Worm (Caenorhabditis elegans): ENCODE data around the gene F13A7.1.

F13A7.1 gene

DNA sequence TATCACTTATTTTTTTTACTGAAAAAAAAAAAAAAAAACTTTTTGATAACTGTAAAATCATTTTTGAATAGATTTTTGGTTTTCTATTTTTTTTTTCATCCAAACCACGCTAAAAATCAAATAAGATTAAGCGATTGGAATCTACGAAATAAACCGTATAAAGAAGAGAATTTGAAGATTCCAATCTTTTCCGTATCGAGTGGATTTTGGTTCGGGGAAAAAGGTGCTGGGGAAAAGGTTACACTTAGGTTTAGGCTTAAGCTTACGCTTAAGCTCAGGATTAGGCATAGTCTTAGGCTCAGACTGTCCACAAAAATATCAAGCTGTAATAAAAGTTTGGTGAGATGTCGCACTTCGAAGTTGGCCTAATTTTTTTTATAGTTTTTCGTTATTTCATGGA, 18.0 kb upstream of the F13A7.1 start, which contains the start of gene F13A7.12:
Gene F13A7.12 (plus strand): TSS at position 301 of the 400 bp plus-strand sequence.
- TF ChIP-seq fkh-8 (tag; optimal IDR thresholded peaks at IDR 0.05) (no peak), alr-1 (tag; optimal IDR thresholded peaks at IDR 0.05; ENCODE audit: borderline replicate concordance) (no peak)

ce11 chrV:16395131-16395530, 17.4 kb upstream of the F13A7.1 start, which contains the start of gene F13A7.11:
Gene F13A7.11 (minus strand): TSS chrV:16395304.
- TF ChIP-seq mdl-1 (tag; optimal IDR thresholded peaks at IDR 0.05): no peak
- peak in 1 of 6 experiments; percentile 28 for TF ChIP-seq elt-3 (tag; optimal IDR thresholded peaks at IDR 0.05)
- peak; percentile 46 for TF ChIP-seq elt-2 (tag; optimal IDR thresholded peaks at IDR 0.05)
- TF ChIP-seq nhr-237 (tag; optimal IDR thresholded peaks at IDR 0.05): no peak
- TF ChIP-seq irx-1 (tag; optimal IDR thresholded peaks at IDR 0.05): no peak
- TF ChIP-seq C34B4.2 (tag; optimal IDR thresholded peaks at IDR 0.05): no peak
- TF ChIP-seq hlh-4 (tag; optimal IDR thresholded peaks at IDR 0.05): no peak
- TF ChIP-seq nhr-47 (tag; optimal IDR thresholded peaks at IDR 0.05): peak; percentile 17
- TF ChIP-seq nhr-77 (tag; optimal IDR thresholded peaks at IDR 0.05): no peak
- TF ChIP-seq efl-1 (optimal IDR thresholded peaks at IDR 0.05): peak; percentile 7 to 25
- peak; percentile 10 to 82 for TF ChIP-seq efl-1 (GFP tag; optimal IDR thresholded peaks at IDR 0.05 in 1 of 2)
- TF ChIP-seq nhr-19 (GFP tag; conservative IDR thresholded peaks at IDR 0.05): no peak; the same call in 1 of the 2 replicates
- peak in 1 of 2 experiments; percentile 1 for TF ChIP-seq lin-35 (GFP tag; optimal IDR thresholded peaks at IDR 0.05)
- TF ChIP-seq skn-1 (tag; optimal IDR thresholded peaks at IDR 0.05): peak; percentile 81
- TF ChIP-seq nhr-71 (tag; optimal IDR thresholded peaks at IDR 0.05): peak; percentile 40
- TF ChIP-seq dpl-1 (GFP tag; optimal IDR thresholded peaks at IDR 0.05): peak in 2 of 3 experiments; percentile 4 to 17
- TF ChIP-seq ceh-82 (tag; optimal IDR thresholded peaks at IDR 0.05): peak in 1 of 3 experiments; percentile 16
- TF ChIP-seq nhr-85 (tag): peak; percentile 66
- peak; percentile 99 for TF ChIP-seq zip-4 (GFP tag; optimal IDR thresholded peaks at IDR 0.05)
- no peak for TF ChIP-seq lin-39 (tag; optimal IDR thresholded peaks at IDR 0.05)
- TF ChIP-seq nhr-90 (tag; optimal IDR thresholded peaks at IDR 0.05; ENCODE audit: poor library complexity): peak; percentile 19
- TF ChIP-seq pax-3 (tag; optimal IDR thresholded peaks at IDR 0.05): no peak

DNA sequence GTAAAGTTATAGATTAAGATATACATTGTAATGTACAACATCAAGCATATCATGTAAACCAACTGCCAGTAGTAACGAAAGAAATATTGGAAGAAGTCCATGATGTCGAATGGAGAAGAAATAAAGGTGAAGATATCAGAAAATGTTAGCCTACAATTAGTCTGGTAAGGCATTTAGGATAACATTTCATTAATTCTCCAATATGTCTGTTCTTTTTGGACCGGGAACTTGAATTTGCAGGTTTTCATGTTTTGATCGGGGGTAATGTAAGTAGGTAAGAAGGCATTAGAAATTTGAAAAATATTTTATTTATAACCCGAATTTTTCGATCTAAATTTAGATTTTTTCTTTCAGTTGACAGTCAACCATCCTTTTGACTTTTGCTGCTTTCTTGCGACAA, 16.0 kb upstream of the F13A7.1 start, which contains the start of gene srd-63:
Gene srd-63 (minus strand): TSS at position 101 of the 400 bp plus-strand sequence.
- TF ChIP-seq sox-4 (tag; optimal IDR thresholded peaks at IDR 0.05) (no peak), C34B4.2 (tag; optimal IDR thresholded peaks at IDR 0.05) (no peak), unc-30 (tag; optimal IDR thresholded peaks at IDR 0.05) (no peak), jun-1 (tag; optimal IDR thresholded peaks at IDR 0.05) (no peak), skn-1 (tag; optimal IDR thresholded peaks at IDR 0.05) (no peak), sptf-1 (tag; optimal IDR thresholded peaks at IDR 0.05) (no peak), lsy-2 (tag; optimal IDR thresholded peaks at IDR 0.05) (no peak)

DNA sequence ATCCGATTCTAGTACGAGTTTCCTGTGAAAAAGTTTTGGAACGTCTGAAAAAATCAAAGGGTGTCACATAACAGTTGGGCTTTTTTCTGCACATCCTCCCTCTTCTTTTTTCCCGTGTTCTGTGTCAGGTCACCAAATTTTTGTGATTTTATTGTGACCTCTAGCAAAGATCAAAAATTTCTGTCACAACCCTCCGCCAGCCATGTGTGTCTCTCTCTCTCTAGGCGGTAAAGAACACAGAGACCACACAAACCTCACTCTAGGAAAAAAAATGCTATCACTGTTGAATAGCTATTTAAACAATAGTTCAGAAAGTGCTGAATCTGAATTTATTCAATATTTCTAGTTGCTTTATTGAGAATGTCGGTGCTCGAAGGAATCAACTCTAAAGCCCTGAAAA, 12.9 kb upstream of the F13A7.1 start, which contains the start of gene gst-44:
Gene gst-44 (plus strand): TSS at position 237 of the 400 bp plus-strand sequence.
- TF ChIP-seq ceh-63 (GFP tag; optimal IDR thresholded peaks at IDR 0.05): no peak
- TF ChIP-seq nhr-237 (tag; optimal IDR thresholded peaks at IDR 0.05): no peak
- no peak for TF ChIP-seq sup-37 (GFP tag; optimal IDR thresholded peaks at IDR 0.05)
- no peak for TF ChIP-seq rnt-1 (tag; optimal IDR thresholded peaks at IDR 0.05)
- no peak for TF ChIP-seq nhr-76 (tag; optimal IDR thresholded peaks at IDR 0.05)
- TF ChIP-seq jun-1 (tag; optimal IDR thresholded peaks at IDR 0.05): no peak
- TF ChIP-seq mdl-1 (tag; optimal IDR thresholded peaks at IDR 0.05): no peak
- TF ChIP-seq lin-35 (GFP tag; optimal IDR thresholded peaks at IDR 0.05): peak in 1 of 2 experiments; percentile 28
- no peak for TF ChIP-seq ceh-82 (tag; optimal IDR thresholded peaks at IDR 0.05)
- peak; percentile 75 for TF ChIP-seq nhr-20 (tag; optimal IDR thresholded peaks at IDR 0.05)
- TF ChIP-seq elt-2 (tag; optimal IDR thresholded peaks at IDR 0.05): peak; percentile 4

- TF ChIP-seq hlh-4 (tag; optimal IDR thresholded peaks at IDR 0.05) (peak; percentile 88), jun-1 (tag; optimal IDR thresholded peaks at IDR 0.05) (no peak), snu-23 (GFP tag; optimal IDR thresholded peaks at IDR 0.05) (no peak)
Observed at ce11 chrV:16388268-16388667, 10.5 kb upstream of the F13A7.1 start, which contains the start of gene sri-65. Gene sri-65 (minus strand): TSS chrV:16388368.

Measured in whole organism, L1 larva.